Worm (Caenorhabditis elegans) whole organism, L2 larva: ENCODE data around the gene nhr-48.
A peak's percentile ranks its signal among the peaks of the same experiment; 100 is the strongest.

Experiments used
- C34F6.9 ChIP-seq: fragments of 150-350 bp; optimal IDR thresholded peaks from 2 replicates; lab custom pipeline; 2014; ENCODE audit warnings: missing biosample characterization, missing genetic modification characterization
- F13H6.1 ChIP-seq: sonication (generic microtip); optimal IDR thresholded peaks from 2 replicates; lab custom pipeline; 2016; ENCODE audit warnings: missing genetic modification characterization, missing compliant biosample characterization
- R02D3.7 ChIP-seq: fragments of 150-350 bp; optimal IDR thresholded peaks from 2 replicates; lab custom pipeline; 2014; ENCODE audit warnings: missing biosample characterization, missing genetic modification characterization
- ZK546.5 ChIP-seq: sonication (generic microtip); optimal IDR thresholded peaks from 2 replicates; lab custom pipeline; 2017; ENCODE audit warnings: missing biosample characterization, missing genetic modification characterization
- alr-1 ChIP-seq: fragments of 150-350 bp; optimal IDR thresholded peaks from 2 replicates; lab custom pipeline; 2014; ENCODE audit warnings: missing biosample characterization, missing genetic modification characterization
- ama-1 ChIP-seq: fragments of 150-350 bp; optimal IDR thresholded peaks from 2 replicates; lab custom pipeline; 2018; ENCODE audit warnings: inconsistent platforms
- ceh-16 ChIP-seq: fragments of 150-350 bp; optimal IDR thresholded peaks from 2 replicates; lab custom pipeline; 2014; ENCODE audit warnings: missing biosample characterization, missing genetic modification characterization
- ceh-82 ChIP-seq: fragments of 150-350 bp; optimal IDR thresholded peaks from 2 replicates; lab custom pipeline; 2014; ENCODE audit warnings: missing biosample characterization, missing genetic modification characterization
- crh-2 ChIP-seq: sonication (generic microtip); optimal IDR thresholded peaks from 2 replicates; lab custom pipeline; 2017; ENCODE audit warnings: missing biosample characterization, missing genetic modification characterization
- dmd-4 ChIP-seq: sonication (generic microtip); optimal IDR thresholded peaks from 2 replicates; lab custom pipeline; 2017; ENCODE audit warnings: missing biosample characterization, missing genetic modification characterization
- egl-27 ChIP-seq: sonication (generic microtip); optimal IDR thresholded peaks from 3 replicates; lab custom pipeline; 2017; ENCODE audit warnings: missing biosample characterization, missing genetic modification reagents, missing genetic modification characterization
- elt-1 ChIP-seq: fragments of 150-350 bp; optimal IDR thresholded peaks from 2 replicates; lab custom pipeline; 2014; ENCODE audit warnings: missing biosample characterization, missing genetic modification characterization
- elt-3 ChIP-seq: sonication (generic microtip); optimal IDR thresholded peaks from 2 replicates; lab custom pipeline; 2017; ENCODE audit warnings: missing biosample characterization, missing genetic modification characterization
- fos-1 ChIP-seq: fragments of 150-350 bp; optimal IDR thresholded peaks from 2 replicates; lab custom pipeline; 2014; ENCODE audit warnings: missing biosample characterization, missing genetic modification characterization
- gmeb-1 ChIP-seq: fragments of 150-350 bp; optimal IDR thresholded peaks from 2 replicates; lab custom pipeline; 2014; ENCODE audit warnings: missing biosample characterization, missing genetic modification characterization
- lin-11 ChIP-seq: fragments of 150-350 bp; sonication (generic microtip); optimal IDR thresholded peaks from 2 replicates; lab custom pipeline; 2014; ENCODE audit warnings: missing biosample characterization, missing genetic modification characterization, inconsistent platforms, mixed read lengths
- lin-13 ChIP-seq: fragments of 150-350 bp; optimal IDR thresholded peaks from 2 replicates; lab custom pipeline; 2014; ENCODE audit warnings: missing biosample characterization, missing genetic modification reagents, missing genetic modification characterization
- lin-39 ChIP-seq: fragments of 150-350 bp; optimal IDR thresholded peaks from 2 replicates; lab custom pipeline; 2014; ENCODE audit warnings: missing biosample characterization, missing genetic modification reagents, missing genetic modification characterization
- lsy-2 ChIP-seq, 2 experiments: fragments of 150-350 bp in 1 of 2; sonication (generic microtip) in 1 of 2; optimal IDR thresholded peaks; 2 replicates each; lab custom pipeline; 2014 to 2017; ENCODE audit warnings: missing biosample characterization in 2 of 2, missing genetic modification characterization in 2 of 2
- mab-5 ChIP-seq: fragments of 150-350 bp; optimal IDR thresholded peaks from 2 replicates; lab custom pipeline; 2014; ENCODE audit warnings: missing biosample characterization, missing genetic modification characterization
- nhr-11 ChIP-seq: fragments of 150-350 bp; optimal IDR thresholded peaks from 2 replicates; lab custom pipeline; 2014; ENCODE audit warnings: missing biosample characterization, missing genetic modification characterization
- nhr-12 ChIP-seq: fragments of 150-350 bp; optimal IDR thresholded peaks from 2 replicates; lab custom pipeline; 2014; ENCODE audit warnings: missing biosample characterization, missing genetic modification characterization
- nhr-129 ChIP-seq: fragments of 150-350 bp; optimal IDR thresholded peaks from 2 replicates; lab custom pipeline; 2014; ENCODE audit warnings: missing biosample characterization, missing genetic modification characterization
- nhr-237 ChIP-seq: fragments of 150-350 bp; optimal IDR thresholded peaks from 2 replicates; lab custom pipeline; 2014; ENCODE audit warnings: missing biosample characterization, missing genetic modification characterization
- nhr-25 ChIP-seq: fragments of 150-350 bp; sonication (generic microtip); optimal IDR thresholded peaks from 3 replicates; lab custom pipeline; 2014; ENCODE audit warnings: missing biosample characterization, missing genetic modification characterization
- nhr-6 ChIP-seq: fragments of 150-350 bp; optimal IDR thresholded peaks from 2 replicates; lab custom pipeline; 2014; ENCODE audit warnings: missing biosample characterization, missing genetic modification characterization
- peb-1 ChIP-seq: fragments of 150-350 bp; optimal IDR thresholded peaks from 2 replicates; lab custom pipeline; 2014; ENCODE audit warnings: missing biosample characterization, missing genetic modification characterization
- skn-1 ChIP-seq: sonication (generic microtip); optimal IDR thresholded peaks from 2 replicates; lab custom pipeline; 2017; ENCODE audit warnings: missing biosample characterization, missing genetic modification characterization
- sma-3 ChIP-seq: sonication (generic microtip); optimal IDR thresholded peaks from 2 replicates; lab custom pipeline; 2016; ENCODE audit warnings: missing genetic modification reagents, missing genetic modification characterization, missing compliant biosample characterization
- sma-9 ChIP-seq, 2 experiments: fragments of 150-350 bp in 1 of 2; sonication (generic microtip) in 1 of 2; optimal IDR thresholded peaks; 2 replicates each; lab custom pipeline; 2014 to 2016; ENCODE audit warnings: missing genetic modification characterization in 2 of 2, mild to moderate bottlenecking in 1 of 2, missing biosample characterization in 1 of 2, missing compliant biosample characterization in 1 of 2, missing genetic modification reagents in 1 of 2, moderate library complexity in 1 of 2
- snpc-4 ChIP-seq: fragments of 150-350 bp; optimal IDR thresholded peaks from 2 replicates; lab custom pipeline; 2014; ENCODE audit warnings: missing biosample characterization, missing genetic modification characterization
- unc-39 ChIP-seq: fragments of 150-350 bp; optimal IDR thresholded peaks from 2 replicates; lab custom pipeline; 2014; ENCODE audit warnings: missing biosample characterization, missing genetic modification characterization
- zag-1 ChIP-seq: fragments of 150-350 bp; optimal IDR thresholded peaks from 2 replicates; lab custom pipeline; 2014; ENCODE audit warnings: missing biosample characterization, missing genetic modification characterization
- ztf-1 ChIP-seq: fragments of 200-800 bp; sonication (Bioruptor generic); conservative IDR thresholded peaks from 2 replicates; pipeline ENCODE4 v1.3.6; 2022; ENCODE audit warnings: missing genetic modification characterization, missing compliant biosample characterization
- ztf-11 ChIP-seq: sonication (generic microtip); optimal IDR thresholded peaks from 2 replicates; lab custom pipeline; 2017; ENCODE audit warnings: missing biosample characterization, missing genetic modification characterization
- ztf-4 ChIP-seq: fragments of 150-350 bp; optimal IDR thresholded peaks from 2 replicates; lab custom pipeline; 2014; ENCODE audit warnings: missing biosample characterization, missing genetic modification characterization

nhr-48 gene

ce11 chrX:15668695-15669094 lies 39.3 kb upstream of the nhr-48 start:
- TF ChIP-seq dmd-4 (tag; lab: Kevin White, UChicago) = no peak
- no peak for TF ChIP-seq ztf-4 (tag; lab: Kevin White, UChicago)
- no peak for TF ChIP-seq mab-5 (tag; lab: Kevin White, UChicago)
- no peak for TF ChIP-seq ztf-11 (tag; lab: Kevin White, UChicago)
- TF ChIP-seq sma-9 (GFP tag; optimal IDR thresholded peaks at IDR 0.05; lab: Kevin White, UChicago) = peak; percentile 38
- no peak for TF ChIP-seq sma-9 (tag; optimal IDR thresholded peaks at IDR 0.05; lab: Kevin White, UChicago)

DNA sequence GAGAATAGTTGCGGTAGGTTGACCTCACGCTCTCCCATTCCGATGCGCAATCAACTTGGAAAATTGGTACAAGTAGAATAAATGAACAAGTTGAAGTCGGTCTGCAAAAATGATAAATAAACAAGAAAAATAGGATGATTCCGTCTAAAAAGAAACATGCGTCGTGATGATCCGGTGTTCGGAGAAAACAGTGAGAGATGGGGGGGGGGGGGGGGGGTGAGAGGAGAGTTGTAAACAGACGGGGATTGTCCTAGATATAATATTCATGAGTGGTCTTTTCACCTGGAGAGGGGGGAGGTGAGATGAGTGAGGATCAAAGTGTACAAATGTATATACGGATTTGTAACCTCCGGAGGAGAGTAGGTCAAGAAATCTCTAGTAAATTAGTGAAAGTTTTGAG lies 32.4 kb upstream of the nhr-48 start, which contains the start of gene F59D12.2:
F59D12.2 (minus strand) TSS at position 101 of the 400 bp plus-strand sequence.
- TF ChIP-seq egl-27 = no peak
- TF ChIP-seq nhr-25 (tag; lab: Kevin White, UChicago) = no peak
- TF ChIP-seq sma-3 (GFP tag; lab: Kevin White, UChicago) = no peak
- TF ChIP-seq elt-3 = no peak
- TF ChIP-seq dmd-4 (tag; lab: Kevin White, UChicago) = no peak
- no peak for TF ChIP-seq ceh-16
- TF ChIP-seq ztf-1 (GFP tag; lab: Robert Waterston, UW) = no peak
- no peak for TF ChIP-seq R02D3.7 (tag; lab: Kevin White, UChicago)
- no peak for TF ChIP-seq fos-1 (tag; lab: Kevin White, UChicago)
- no peak for TF ChIP-seq zag-1
- no peak for TF ChIP-seq unc-39 (tag; lab: Kevin White, UChicago)
- TF ChIP-seq elt-1 (tag; lab: Kevin White, UChicago) = no peak
- no peak for TF ChIP-seq ZK546.5
- no peak for TF ChIP-seq crh-2
- no peak for TF ChIP-seq ceh-82 (tag; lab: Kevin White, UChicago)
- no peak for TF ChIP-seq ama-1 (lab: Kevin White, UChicago)
- TF ChIP-seq nhr-12 (tag; lab: Kevin White, UChicago) = no peak
- no peak for TF ChIP-seq snpc-4 (tag; lab: Kevin White, UChicago)

- TF ChIP-seq alr-1 (tag; lab: Kevin White, UChicago) (no peak), nhr-237 (tag; lab: Kevin White, UChicago) (no peak)
Measured at ce11 chrX:15681393-15681792, 26.6 kb upstream of the nhr-48 start, which contains the start of gene gpn-1. TSS of gene gpn-1 (plus strand) at chrX:15681693.

DNA sequence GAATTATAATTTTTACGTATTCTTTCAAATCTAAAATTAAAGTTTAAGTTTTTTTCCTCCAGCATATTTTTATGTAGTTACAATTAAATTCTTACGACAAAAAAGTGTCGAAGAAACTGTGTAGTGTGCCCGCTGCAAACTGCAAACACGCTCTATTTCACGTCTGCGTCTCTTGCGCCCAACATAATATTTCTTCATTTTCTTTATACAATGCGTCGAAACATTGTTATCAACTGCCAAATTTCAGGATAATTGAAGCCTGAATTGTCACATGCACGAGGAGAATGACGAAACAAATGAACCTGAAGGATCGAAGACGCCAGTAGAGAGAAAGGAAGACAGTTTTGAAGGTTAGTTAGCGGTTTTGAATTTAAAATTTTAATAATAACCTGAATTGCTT lies 18.8 kb upstream of the nhr-48 start, which contains the start of gene C03H12.1:
C03H12.1 (plus strand) TSS at position 206 of the 400 bp plus-strand sequence.
- no peak for TF ChIP-seq nhr-12 (tag; lab: Kevin White, UChicago)
- no peak for TF ChIP-seq sma-3 (GFP tag; lab: Kevin White, UChicago)
- TF ChIP-seq nhr-237 (tag; lab: Kevin White, UChicago) = no peak
- peak; percentile 32 for TF ChIP-seq crh-2
- no peak for TF ChIP-seq mab-5 (tag; lab: Kevin White, UChicago)
- TF ChIP-seq lin-39 (tag; lab: Kevin White, UChicago) = no peak
- no peak for TF ChIP-seq skn-1 (tag; lab: Kevin White, UChicago)
- no peak for TF ChIP-seq ZK546.5
- TF ChIP-seq gmeb-1 (tag; lab: Kevin White, UChicago) = peak; percentile 24
- no peak for TF ChIP-seq ceh-82 (tag; lab: Kevin White, UChicago)
- no peak for TF ChIP-seq elt-3
- no peak for TF ChIP-seq ama-1 (lab: Kevin White, UChicago)
- TF ChIP-seq C34F6.9 = no peak
- TF ChIP-seq ztf-11 (tag; lab: Kevin White, UChicago) = no peak
- no peak for TF ChIP-seq nhr-6 (tag; lab: Kevin White, UChicago)
- TF ChIP-seq lin-11 (tag; lab: Kevin White, UChicago) = no peak
- TF ChIP-seq nhr-11 = no peak
- no peak for TF ChIP-seq F13H6.1 (tag; lab: Kevin White, UChicago)
- peak; percentile 18 for TF ChIP-seq nhr-129 (tag; lab: Kevin White, UChicago)
- TF ChIP-seq elt-1 (tag; lab: Kevin White, UChicago) = no peak
- TF ChIP-seq zag-1 = no peak
- TF ChIP-seq lin-13 (GFP tag; lab: Kevin White, UChicago) = no peak
- TF ChIP-seq peb-1 (tag; lab: Kevin White, UChicago) = no peak
- TF ChIP-seq unc-39 (tag; lab: Kevin White, UChicago) = no peak
- peak; percentile 39 for TF ChIP-seq fos-1 (tag; lab: Kevin White, UChicago)
- TF ChIP-seq, all 48 proteins: peak for 4

DNA sequence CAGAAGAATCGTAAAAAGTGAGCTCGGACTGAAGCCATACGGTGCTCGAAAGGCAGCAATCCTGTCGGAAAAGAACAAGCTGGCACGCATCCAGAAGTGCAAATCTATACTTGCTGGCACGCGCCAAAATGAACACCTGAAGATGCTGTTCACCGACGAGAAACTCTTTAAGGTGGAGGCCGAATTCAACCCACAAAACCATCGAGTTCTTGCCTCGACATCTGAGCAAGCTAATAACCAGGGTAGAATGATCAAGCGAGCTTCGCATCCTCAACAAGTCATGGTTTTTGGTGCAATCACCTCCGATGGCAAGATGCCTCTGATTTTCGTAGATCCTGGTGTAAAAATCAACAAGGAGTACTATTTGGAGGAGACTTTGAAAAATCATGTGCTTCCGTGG lies 14.5 kb upstream of the nhr-48 start:
- TF ChIP-seq elt-3 (no peak), snpc-4 (tag; lab: Kevin White, UChicago) (no peak), lsy-2 (tag; optimal IDR thresholded peaks at IDR 0.05; lab: Kevin White, UChicago) (no peak), ZK546.5 (no peak), dmd-4 (tag; lab: Kevin White, UChicago) (no peak), mab-5 (tag; lab: Kevin White, UChicago) (no peak)
